Fruit fly (Drosophila melanogaster) whole organism, wandering third instar larva: ENCODE data around the gene vri.

ENCODE experiments used
- Dfd ChIP-seq: fragments of >200 bp; optimal IDR thresholded peaks from 2 replicates; lab custom pipeline; 2017; ENCODE audit warnings: missing biosample characterization, missing genetic modification characterization
- Hr78 ChIP-seq: fragments of >200 bp; optimal IDR thresholded peaks from 2 replicates; lab custom pipeline; 2017; ENCODE audit warnings: missing biosample characterization, missing genetic modification characterization
- Myc ChIP-seq: fragments of >200 bp; optimal IDR thresholded peaks from 2 replicates; lab custom pipeline; 2017
- jim ChIP-seq: fragments of 175-275, 200-325 bp; sonication (Bioruptor generic); optimal IDR thresholded peaks from 2 replicates; lab custom pipeline; 2016; ENCODE audit warnings: missing biosample characterization, mild to moderate bottlenecking, missing genetic modification characterization

- TF ChIP-seq Hr78 (no peak), jim (GFP tag; lab: Kevin White, UChicago) (no peak), Dfd (GFP tag; lab: Kevin White, UChicago) (no peak), Myc (lab: Kevin White, UChicago) (no peak)
Measured at dm6 chr2L:5328829-5329499, 40.2 kb downstream of the vri start, which contains the start of gene CG14022.
